Fruit fly (Drosophila melanogaster) whole organism, embryonic: Measurements from ENCODE around the gene CG14229.
A peak's percentile ranks its signal among the peaks of the same experiment; 100 is the strongest.

Experiments
- CG10147 ChIP-seq: fragments of 200-800 bp; sonication (Bioruptor generic); optimal IDR thresholded peaks from 2 replicates; lab custom pipeline; 2019; ENCODE audit warnings: missing biosample characterization, mild to moderate bottlenecking, missing genetic modification characterization, moderate library complexity
- CG10209 ChIP-seq: fragments of 200-800 bp; sonication (Bioruptor generic); optimal IDR thresholded peaks from 3 replicates; lab custom pipeline; 2017; ENCODE audit warnings: missing biosample characterization, mild to moderate bottlenecking, missing genetic modification characterization, missing genetic modification reagents
- CG11696 ChIP-seq: fragments of 200-800 bp; sonication (Bioruptor generic); IDR thresholded peaks from 2 replicates; pipeline ENCODE4 v1.3.6; 2022; ENCODE audit warnings: missing biosample characterization, missing genetic modification characterization
- CG11723 ChIP-seq: fragments of 200-800 bp; sonication (Bioruptor generic); optimal IDR thresholded peaks from 2 replicates; lab custom pipeline; 2017; ENCODE audit warnings: missing biosample characterization, mild to moderate bottlenecking, missing genetic modification characterization
- CG12769 ChIP-seq: fragments of 200-800 bp; sonication (Bioruptor generic); optimal IDR thresholded peaks from 2 replicates; lab custom pipeline; 2019; ENCODE audit warnings: missing biosample characterization, mild to moderate bottlenecking, missing genetic modification characterization, moderate library complexity
- CG1792 ChIP-seq: fragments of 200-800 bp; sonication (Bioruptor generic); optimal IDR thresholded peaks from 2 replicates; lab custom pipeline; 2016; ENCODE audit warnings: missing biosample characterization, missing genetic modification characterization
- CG2116 ChIP-seq: fragments of 200-800 bp; sonication (Bioruptor generic); optimal IDR thresholded peaks from 3 replicates; lab custom pipeline; 2018; ENCODE audit warnings: missing biosample characterization, mild to moderate bottlenecking, missing genetic modification characterization
- CG2129 ChIP-seq: fragments of 200-800 bp; sonication (Bioruptor generic); IDR thresholded peaks from 2 replicates; pipeline ENCODE4 v1.3.6; 2022; ENCODE audit warnings: missing biosample characterization, missing genetic modification characterization; ENCODE audit not compliant: partially characterized antibody
- CG3163 ChIP-seq: fragments of 200-800 bp; sonication (Bioruptor generic); optimal IDR thresholded peaks from 3 replicates; lab custom pipeline; 2016; ENCODE audit warnings: missing biosample characterization, missing genetic modification characterization
- CG3281 ChIP-seq: fragments of 200-800 bp; sonication (Bioruptor generic); optimal IDR thresholded peaks from 3 replicates; lab custom pipeline; 2017; ENCODE audit warnings: missing biosample characterization, mild to moderate bottlenecking, missing genetic modification characterization
- CG4707 ChIP-seq: fragments of 200-800 bp; sonication (Bioruptor generic); optimal IDR thresholded peaks from 2 replicates; lab custom pipeline; 2018; ENCODE audit warnings: missing biosample characterization, mild to moderate bottlenecking, missing genetic modification characterization, moderate library complexity
- CG6272 ChIP-seq: fragments of 200-800 bp; sonication (Bioruptor generic); IDR thresholded peaks from 2 replicates; pipeline ENCODE4 v1.3.6; 2022; ENCODE audit warnings: missing biosample characterization, missing genetic modification characterization
- CG8944 ChIP-seq: fragments of 200-800 bp; sonication (Bioruptor generic); optimal IDR thresholded peaks from 3 replicates; lab custom pipeline; 2016; ENCODE audit warnings: missing biosample characterization, missing genetic modification characterization
- CG9932 ChIP-seq: fragments of 200-800 bp; sonication (Bioruptor generic); IDR thresholded peaks from 2 replicates; pipeline ENCODE4 v1.3.6; 2022; ENCODE audit warnings: missing biosample characterization, missing genetic modification characterization
- Dip2 ChIP-seq: fragments of 200-800 bp; sonication (Bioruptor generic); IDR thresholded peaks from 2 replicates; pipeline ENCODE4 v1.3.6; 2022; ENCODE audit warnings: missing biosample characterization, missing genetic modification characterization
- Dref ChIP-seq: fragments of 200-800 bp; sonication (Bioruptor generic); IDR thresholded peaks from 2 replicates; pipeline ENCODE4 v1.3.6; 2022; ENCODE audit warnings: missing biosample characterization, missing genetic modification characterization
- GATAe ChIP-seq: fragments of 200-800 bp; sonication (Bioruptor generic); conservative IDR thresholded peaks from 2 replicates; pipeline ENCODE4 v1.3.6; 2022; ENCODE audit warnings: missing biosample characterization, missing genetic modification characterization
- HmgD ChIP-seq: fragments of 200-800 bp; sonication (Bioruptor generic); optimal IDR thresholded peaks from 3 replicates; lab custom pipeline; 2016; ENCODE audit warnings: missing biosample characterization, missing genetic modification characterization
- Hsf ChIP-seq: fragments of 200-800 bp; sonication (Bioruptor generic); optimal IDR thresholded peaks from 3 replicates; lab custom pipeline; 2016; ENCODE audit warnings: missing biosample characterization, missing genetic modification characterization
- MESR4 ChIP-seq: fragments of 200-800 bp; sonication (Bioruptor generic); optimal IDR thresholded peaks from 2 replicates; lab custom pipeline; 2018; ENCODE audit warnings: missing biosample characterization, mild to moderate bottlenecking, missing genetic modification characterization, moderate library complexity
- Ptx1 ChIP-seq: fragments of 200-800 bp; sonication (Bioruptor generic); IDR thresholded peaks from 2 replicates; pipeline ENCODE4 v1.3.6; 2022; ENCODE audit warnings: missing biosample characterization, missing genetic modification characterization
- Six4 ChIP-seq: fragments of 200-800 bp; sonication (Bioruptor generic); optimal IDR thresholded peaks from 2 replicates; lab custom pipeline; 2016; ENCODE audit warnings: missing biosample characterization, missing genetic modification characterization
- Sox102F ChIP-seq: fragments of 200-800 bp; sonication (Bioruptor generic); optimal IDR thresholded peaks from 2 replicates; lab custom pipeline; 2018; ENCODE audit warnings: missing biosample characterization, mild to moderate bottlenecking, missing genetic modification characterization, moderate library complexity
- YL-1 ChIP-seq: fragments of 200-800 bp; sonication (Bioruptor generic); optimal IDR thresholded peaks from 3 replicates; lab custom pipeline; 2017; ENCODE audit warnings: missing biosample characterization, mild to moderate bottlenecking, missing genetic modification characterization
- amos ChIP-seq: fragments of 200-800 bp; sonication (Bioruptor generic); IDR thresholded peaks from 2 replicates; pipeline ENCODE4 v1.3.6; 2022; ENCODE audit warnings: missing biosample characterization, missing genetic modification characterization; ENCODE audit not compliant: partially characterized antibody
- bcd ChIP-seq: fragments of 200-800 bp; sonication (Bioruptor generic); optimal IDR thresholded peaks from 2 replicates; lab custom pipeline; 2017; ENCODE audit warnings: missing biosample characterization, mild to moderate bottlenecking, missing genetic modification characterization
- btn ChIP-seq: fragments of 200-800 bp; sonication (Bioruptor generic); optimal IDR thresholded peaks from 2 replicates; lab custom pipeline; 2016; ENCODE audit warnings: missing biosample characterization, missing genetic modification characterization
- caup ChIP-seq: fragments of 200-800 bp; sonication (Bioruptor generic); optimal IDR thresholded peaks from 3 replicates; lab custom pipeline; 2017; ENCODE audit warnings: missing biosample characterization, mild to moderate bottlenecking, missing genetic modification characterization, moderate library complexity; ENCODE audit not compliant: severe bottlenecking
- dmrt99B ChIP-seq: fragments of 200-800 bp; sonication (Bioruptor generic); optimal IDR thresholded peaks from 2 replicates; lab custom pipeline; 2018; ENCODE audit warnings: missing biosample characterization, mild to moderate bottlenecking, missing genetic modification characterization, moderate library complexity
- dysf ChIP-seq: fragments of 200-800 bp; sonication (Bioruptor generic); IDR thresholded peaks from 3 replicates; pipeline ENCODE4 v1.3.6; 2022; ENCODE audit warnings: missing biosample characterization, missing genetic modification characterization
- ewg ChIP-seq: fragments of 200-800 bp; sonication (Bioruptor generic); optimal IDR thresholded peaks from 3 replicates; lab custom pipeline; 2017; ENCODE audit warnings: mild to moderate bottlenecking, missing biosample characterization, missing genetic modification reagents, missing genetic modification characterization
- ftz-f1 ChIP-seq: fragments of 200-800 bp; sonication (Bioruptor generic); optimal IDR thresholded peaks from 2 replicates; lab custom pipeline; 2016; ENCODE audit warnings: missing biosample characterization, missing genetic modification characterization
- fu2 ChIP-seq: fragments of 200-800 bp; sonication (Bioruptor generic); optimal IDR thresholded peaks from 2 replicates; lab custom pipeline; 2016; ENCODE audit warnings: missing biosample characterization, missing genetic modification characterization
- gcm2 ChIP-seq: fragments of 200-800 bp; sonication (Bioruptor generic); optimal IDR thresholded peaks from 2 replicates; lab custom pipeline; 2016; ENCODE audit warnings: missing biosample characterization, missing genetic modification characterization
- ind ChIP-seq: fragments of 200-800 bp; sonication (Bioruptor generic); optimal IDR thresholded peaks from 3 replicates; lab custom pipeline; 2016; ENCODE audit warnings: missing biosample characterization, missing genetic modification characterization
- jumu ChIP-seq: fragments of 200-800 bp; sonication (Bioruptor generic); optimal IDR thresholded peaks from 3 replicates; lab custom pipeline; 2016; ENCODE audit warnings: missing biosample characterization, missing genetic modification characterization
- lilli ChIP-seq: fragments of 200-800 bp; sonication (Bioruptor generic); optimal IDR thresholded peaks from 3 replicates; lab custom pipeline; 2016; ENCODE audit warnings: missing biosample characterization, missing genetic modification characterization
- maf-S ChIP-seq: fragments of 200-800 bp; sonication (Bioruptor generic); optimal IDR thresholded peaks from 2 replicates; lab custom pipeline; 2016; ENCODE audit warnings: missing biosample characterization, missing genetic modification characterization
- nmo ChIP-seq: fragments of 200-800 bp; sonication (Bioruptor generic); optimal IDR thresholded peaks from 2 replicates; lab custom pipeline; 2018; ENCODE audit warnings: missing biosample characterization, mild to moderate bottlenecking, missing genetic modification characterization, moderate library complexity
- otp ChIP-seq: fragments of 200-800 bp; sonication (Bioruptor generic); IDR thresholded peaks from 3 replicates; pipeline ENCODE4, ENCODE4 v1.3.6; 2022; ENCODE audit warnings: missing biosample characterization, missing genetic modification characterization
- pfk ChIP-seq: fragments of 200-800 bp; sonication (Bioruptor generic); optimal IDR thresholded peaks from 2 replicates; lab custom pipeline; 2018; ENCODE audit warnings: missing biosample characterization, mild to moderate bottlenecking, missing genetic modification characterization, moderate library complexity
- salm ChIP-seq: fragments of 200-800 bp; sonication (Bioruptor generic); optimal IDR thresholded peaks from 2 replicates; lab custom pipeline; 2018; ENCODE audit warnings: missing biosample characterization, mild to moderate bottlenecking, missing genetic modification characterization
- sc ChIP-seq, 3 experiments: fragments of >200 bp in 2 of 3; fragments of 200-800 bp in 1 of 3; sonication (Bioruptor generic) in 1 of 3; optimal IDR thresholded peaks; 2 replicates in 2 of 3; 3 replicates in 1 of 3; lab custom pipeline; 2017; ENCODE audit warnings: mild to moderate bottlenecking in 1 of 3, missing biosample characterization in 1 of 3, missing genetic modification characterization in 1 of 3, missing genetic modification reagents in 1 of 3
- sima ChIP-seq: fragments of 200-800 bp; sonication (Bioruptor generic); optimal IDR thresholded peaks from 2 replicates; lab custom pipeline; 2016; ENCODE audit warnings: missing biosample characterization, missing genetic modification characterization
- slou ChIP-seq: fragments of 200-800 bp; sonication (Bioruptor generic); optimal IDR thresholded peaks from 3 replicates; lab custom pipeline; 2016; ENCODE audit warnings: missing biosample characterization, missing genetic modification characterization
- sr ChIP-seq: fragments of 200-800 bp; sonication (Bioruptor generic); IDR thresholded peaks from 3 replicates; pipeline ENCODE4 v1.3.6; 2022; ENCODE audit warnings: missing biosample characterization, missing genetic modification characterization
- tx ChIP-seq: fragments of 200-800 bp; sonication (Bioruptor generic); optimal IDR thresholded peaks from 2 replicates; lab custom pipeline; 2016; ENCODE audit warnings: missing biosample characterization, missing genetic modification characterization
- vnd ChIP-seq: fragments of 200-800 bp; sonication (Bioruptor generic); IDR thresholded peaks from 3 replicates; pipeline ENCODE4 v1.3.6; 2022; ENCODE audit warnings: missing biosample characterization, missing genetic modification characterization; ENCODE audit not compliant: partially characterized antibody
- vvl ChIP-seq: fragments of 200-800 bp; sonication (Bioruptor generic); IDR thresholded peaks from 2 replicates; pipeline ENCODE4 v1.3.6; 2022; ENCODE audit warnings: missing biosample characterization, missing genetic modification characterization
- yki ChIP-seq: fragments of >200 bp; optimal IDR thresholded peaks from 3 replicates; lab custom pipeline; 2018

CG14229 gene

DNA sequence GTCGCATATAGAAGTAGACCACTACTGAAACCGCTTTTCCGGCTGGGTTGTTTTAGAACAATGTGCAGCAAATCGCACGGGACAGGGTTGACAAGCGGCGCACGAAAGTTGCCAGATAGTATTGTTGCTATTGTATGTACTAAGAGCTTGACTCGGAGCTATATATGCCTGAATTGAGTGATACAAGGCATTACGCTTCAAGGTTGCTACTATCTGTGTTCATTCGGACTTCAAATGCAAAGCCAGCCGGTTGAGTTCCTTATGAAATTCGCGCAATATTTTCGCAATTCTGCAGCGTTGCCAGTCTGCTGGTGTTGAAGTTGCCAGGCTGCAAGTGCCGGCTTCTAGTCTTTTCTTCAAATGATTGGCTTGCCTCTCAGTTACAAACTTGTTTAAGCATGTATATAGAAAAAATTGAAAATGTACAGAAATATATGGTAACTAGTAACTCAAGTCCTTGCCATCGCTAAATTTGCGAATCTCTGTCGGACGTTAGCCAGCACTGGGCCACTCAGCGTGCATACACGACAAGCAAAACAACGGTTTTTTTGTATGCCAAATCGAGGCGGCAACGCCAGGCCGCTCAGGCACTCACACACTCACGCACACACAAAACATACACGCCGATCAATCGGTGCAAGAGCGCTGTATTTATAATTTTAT lies 43.2 kb downstream of the CG14229 start, which contains the start of the genes Ranbp21 and Elys:
TSS of gene Ranbp21 (minus strand) at position 513 of the 663 bp plus-strand sequence.
TSS of gene Elys (plus strand) at position 549 of the 663 bp plus-strand sequence.
- TF ChIP-seq CG10209 (GFP tag; lab: Kevin White, UChicago) (peak; percentile 38), ind (GFP tag; lab: Kevin White, UChicago) (peak; percentile 59), slou (GFP tag; lab: Kevin White, UChicago) (no peak), tx (GFP tag; lab: Kevin White, UChicago) (peak; percentile 58), YL-1 (GFP tag; lab: Kevin White, UChicago) (peak; percentile 64), Sox102F (GFP tag; lab: Kevin White, UChicago) (no peak), sc (optimal IDR thresholded peaks at IDR 0.05; lab: Kevin White, UChicago) (no peak), sc (GFP tag; optimal IDR thresholded peaks at IDR 0.05; lab: Kevin White, UChicago) (no peak), yki (no peak), sr (GFP tag; lab: Robert Waterston, UW) (no peak), CG3281 (GFP tag; lab: Kevin White, UChicago) (no peak), vnd (GFP tag; lab: Robert Waterston, UW) (0 out of 3 replicates have a peak, but pooled peaks have one; percentile 46), CG11696 (GFP tag; lab: Robert Waterston, UW) (no peak), CG8944 (GFP tag; lab: Kevin White, UChicago) (peak; percentile 62), nmo (peak; percentile 72), CG2116 (GFP tag; lab: Kevin White, UChicago) (peak; percentile 40), MESR4 (peak; percentile 34), Hsf (peak; percentile 69), CG1792 (peak; percentile 55), ftz-f1 (GFP tag; lab: Kevin White, UChicago) (peak; percentile 5), CG12769 (tag; lab: Kevin White, UChicago) (no peak), maf-S (peak; percentile 43), btn (peak; percentile 5), caup (GFP tag; lab: Kevin White, UChicago) (no peak), jumu (GFP tag; lab: Kevin White, UChicago) (peak; percentile 78), CG3163 (peak; percentile 21), Ptx1 (GFP tag; lab: Robert Waterston, UW) (peak; percentile 63; the same call in 1 of the 2 replicates), fu2 (GFP tag; lab: Kevin White, UChicago) (peak; percentile 65), Dip2 (no peak), CG6272 (GFP tag; lab: Robert Waterston, UW) (peak; percentile 40; the same call in 1 of the 2 replicates), Dref (GFP tag; lab: Robert Waterston, UW) (peak; percentile 33), dysf (GFP tag; lab: Robert Waterston, UW) (peak; percentile 55), gcm2 (GFP tag; lab: Kevin White, UChicago) (no peak), bcd (GFP tag; lab: Kevin White, UChicago) (no peak), GATAe (GFP tag; lab: Robert Waterston, UW) (no peak), dmrt99B (tag; lab: Kevin White, UChicago) (no peak), CG9932 (GFP tag; lab: Robert Waterston, UW) (peak; percentile 66), pfk (no peak), otp (GFP tag; lab: Robert Waterston, UW) (no peak), amos (GFP tag; lab: Robert Waterston, UW) (peak; percentile 55; the same call in 1 of the 2 replicates), CG4707 (GFP tag; lab: Kevin White, UChicago) (no peak), vvl (peak; percentile 54), CG10147 (GFP tag; lab: Kevin White, UChicago) (no peak), salm (tag; lab: Kevin White, UChicago) (no peak), sima (GFP tag; lab: Kevin White, UChicago) (no peak), ewg (no peak), CG11723 (GFP tag; lab: Kevin White, UChicago) (no peak), HmgD (GFP tag; lab: Kevin White, UChicago) (peak; percentile 40), lilli (peak; percentile 69), CG2129 (GFP tag; lab: Robert Waterston, UW) (no peak), Six4 (GFP tag; lab: Kevin White, UChicago) (peak; percentile 16)
